Worm (Caenorhabditis elegans) whole organism, L2 larva: ENCODE results near the gene T01C3.2.

Source experiments
- egl-27 ChIP-seq: sonication (generic microtip); optimal IDR thresholded peaks from 3 replicates; lab custom pipeline; 2017; ENCODE audit warnings: missing biosample characterization, missing genetic modification reagents, missing genetic modification characterization
- unc-62 ChIP-seq: fragments of 150-350 bp; optimal IDR thresholded peaks from 2 replicates; lab custom pipeline; 2014; ENCODE audit warnings: missing biosample characterization, missing genetic modification reagents, missing genetic modification characterization

DNA sequence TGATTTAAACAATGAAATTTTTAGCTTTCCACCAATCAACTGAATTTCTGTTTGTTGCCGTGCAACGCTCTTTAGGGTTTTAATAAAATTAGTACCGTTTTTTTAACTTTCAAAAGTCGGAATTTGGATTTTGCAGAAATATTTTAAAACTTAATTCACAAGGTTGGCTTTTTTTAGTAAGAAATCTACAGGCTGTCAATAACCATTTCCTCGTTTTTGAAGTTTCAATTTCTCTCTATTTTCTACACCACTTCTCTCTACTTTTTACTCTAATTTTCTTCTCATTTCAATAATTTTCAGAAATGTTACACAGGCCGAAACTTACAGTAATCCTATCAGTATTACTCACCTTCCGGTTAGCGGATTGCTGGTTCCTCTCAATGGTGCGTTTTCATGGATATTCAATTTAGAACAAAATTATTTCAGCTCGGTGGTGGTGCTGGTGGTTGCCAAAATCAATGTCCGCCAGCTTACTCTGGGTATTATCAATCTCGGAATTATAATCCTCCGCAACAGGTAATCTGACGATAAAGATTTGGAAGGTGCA is 12.7 kb upstream of the T01C3.2 start, which contains the start of the genes grd-12 and F02D8.1:
- TF ChIP-seq egl-27 (no peak), unc-62 (GFP tag; lab: Kevin White, UChicago) (no peak)
